Fruit fly (Drosophila melanogaster): ENCODE results near the gene Kal1.

Gene Kal1

dm6 chr3R:24148838-24149237, 7.6 kb downstream of the Kal1 start, which contains the start of gene Slimp:
Slimp (minus strand) TSS chr3R:24148967.
- TF ChIP-seq CG17801 (GFP tag; optimal IDR thresholded peaks at IDR 0.05; ENCODE audit: partially characterized antibody): peak; percentile 42

dm6 chr3R:24150103-24150502, 8.9 kb downstream of the Kal1 start, which contains the start of gene p38c:
p38c (minus strand) TSS chr3R:24150203.
- no peak for TF ChIP-seq CG17801 (GFP tag; optimal IDR thresholded peaks at IDR 0.05; ENCODE audit: partially characterized antibody)

- TF ChIP-seq CG17801 (GFP tag; optimal IDR thresholded peaks at IDR 0.05; ENCODE audit: partially characterized antibody): peak; percentile 99
These were observed 11.0 kb downstream of the Kal1 start, which contains the start of the genes p38a and CG6178 for dm6 chr3R:24151924-24152809. p38a (minus strand) TSS chr3R:24152321. CG6178 (plus strand) TSS chr3R:24152347.

- peak; percentile 91 for TF ChIP-seq CG17801 (GFP tag; optimal IDR thresholded peaks at IDR 0.05; ENCODE audit: partially characterized antibody)
These were observed 20.1 kb downstream of the Kal1 start, which contains the start of the genes Myo95E and TBC1d7 for dm6 chr3R:24161173-24161811. Myo95E (minus strand) TSS chr3R:24161498. TBC1d7 (plus strand) TSS chr3R:24161727.

- no peak for TF ChIP-seq CG17801 (GFP tag; optimal IDR thresholded peaks at IDR 0.05; ENCODE audit: partially characterized antibody)
These were observed 21.8 kb downstream of the Kal1 start, which contains the start of gene mRpS24 for dm6 chr3R:24162774-24163555. mRpS24 (minus strand) TSS chr3R:24163545.

dm6 chr3R:24163556-24164022, 22.4 kb downstream of the Kal1 start, which contains the start of gene Apc2:
Apc2 (plus strand) TSS chr3R:24163966.
- peak; percentile 50 for TF ChIP-seq CG17801 (GFP tag; optimal IDR thresholded peaks at IDR 0.05; ENCODE audit: partially characterized antibody)

- peak; percentile 60 for TF ChIP-seq CG17801 (GFP tag; optimal IDR thresholded peaks at IDR 0.05; ENCODE audit: partially characterized antibody)
These were observed 28.2 kb downstream of the Kal1 start, which contains the start of gene CG5510 for dm6 chr3R:24169362-24169761. CG5510 (minus strand) TSS chr3R:24169562.

- TF ChIP-seq CG17801 (GFP tag; optimal IDR thresholded peaks at IDR 0.05; ENCODE audit: partially characterized antibody): no peak
These were observed 31.2 kb downstream of the Kal1 start, which contains the start of gene CG13606 for dm6 chr3R:24172379-24172778. CG13606 (plus strand) TSS chr3R:24172628.

- TF ChIP-seq CG17801 (GFP tag; optimal IDR thresholded peaks at IDR 0.05; ENCODE audit: partially characterized antibody): no peak
These were observed 45.0 kb downstream of the Kal1 start, which contains the start of gene mora for dm6 chr3R:24186188-24186587. mora (plus strand) TSS chr3R:24186359.

- peak; percentile 92 for TF ChIP-seq CG17801 (GFP tag; optimal IDR thresholded peaks at IDR 0.05; ENCODE audit: partially characterized antibody)
These were observed 47.4 kb downstream of the Kal1 start, which contains the start of gene CG5515 for dm6 chr3R:24188619-24189018. CG5515 (minus strand) TSS chr3R:24188896.

- TF ChIP-seq CG17801 (GFP tag; optimal IDR thresholded peaks at IDR 0.05; ENCODE audit: partially characterized antibody): peak; percentile 93
These were observed 52.2 kb downstream of the Kal1 start, which contains the start of the genes SMC6 and CG6204 for dm6 chr3R:24193373-24193879. SMC6 (minus strand) TSS chr3R:24193423. CG6204 (plus strand) TSS chr3R:24193832.

All from ovary, adult (tissue).